Worm (Caenorhabditis elegans): Measurements from ENCODE around the gene ZK899.7.

Gene ZK899.7

DNA sequence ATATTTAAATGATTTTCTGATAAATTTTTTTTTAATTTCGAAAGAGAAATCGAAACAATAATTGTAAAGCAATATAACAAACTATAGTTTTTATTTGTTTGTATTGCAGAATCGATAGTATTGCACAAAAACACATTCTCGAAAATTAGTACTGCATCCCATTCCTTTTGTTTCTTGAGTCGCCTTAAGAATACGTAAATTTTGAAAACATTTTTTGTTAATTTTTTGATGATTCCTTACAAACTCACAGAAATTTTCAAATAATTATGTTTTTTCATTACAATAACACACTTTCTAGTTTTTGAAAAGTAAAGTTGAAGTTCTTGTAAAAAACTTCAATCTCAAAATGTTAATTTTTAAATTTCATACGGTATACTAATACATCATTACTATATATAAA is 36.9 kb upstream of the ZK899.7 start:
- TF ChIP-seq nhr-71 (tag; optimal IDR thresholded peaks at IDR 0.05) (no peak), efl-1 (optimal IDR thresholded peaks at IDR 0.05) (no peak), efl-1 (GFP tag; optimal IDR thresholded peaks at IDR 0.05 in 1 of 2) (peak in 1 of 2 experiments; percentile 55), fkh-8 (tag; optimal IDR thresholded peaks at IDR 0.05) (no peak)

DNA sequence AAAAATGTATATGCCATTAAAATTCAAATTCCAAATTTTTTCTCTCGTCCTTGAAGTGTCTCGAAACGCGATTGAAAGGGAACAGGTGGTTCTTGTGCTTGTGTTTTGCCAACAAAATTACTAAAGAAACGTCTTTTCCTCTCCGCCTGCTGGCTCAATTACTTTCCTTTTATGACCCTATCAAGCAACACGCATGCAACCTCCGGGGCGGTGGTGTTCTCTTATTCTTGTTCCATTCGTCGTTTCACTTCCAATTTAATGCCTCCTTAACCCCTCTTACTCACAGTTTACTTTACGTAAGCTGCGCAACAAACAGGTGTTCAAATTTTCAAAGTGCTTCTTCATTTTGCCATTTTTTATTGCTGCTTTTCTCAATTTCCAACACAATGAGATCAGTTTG is 34.5 kb upstream of the ZK899.7 start:
- no peak for TF ChIP-seq lsy-2 (tag; optimal IDR thresholded peaks at IDR 0.05)
- no peak for TF ChIP-seq nhr-11 (tag; optimal IDR thresholded peaks at IDR 0.05)
- TF ChIP-seq sup-37 (GFP tag; optimal IDR thresholded peaks at IDR 0.05) = no peak
- no peak for TF ChIP-seq efl-1 (optimal IDR thresholded peaks at IDR 0.05)
- TF ChIP-seq efl-1 (GFP tag; optimal IDR thresholded peaks at IDR 0.05 in 1 of 2) = peak in 1 of 2 experiments; percentile 14
- no peak for TF ChIP-seq aha-1 (tag; optimal IDR thresholded peaks at IDR 0.05)
- no peak for TF ChIP-seq nhr-77 (tag; optimal IDR thresholded peaks at IDR 0.05)

DNA sequence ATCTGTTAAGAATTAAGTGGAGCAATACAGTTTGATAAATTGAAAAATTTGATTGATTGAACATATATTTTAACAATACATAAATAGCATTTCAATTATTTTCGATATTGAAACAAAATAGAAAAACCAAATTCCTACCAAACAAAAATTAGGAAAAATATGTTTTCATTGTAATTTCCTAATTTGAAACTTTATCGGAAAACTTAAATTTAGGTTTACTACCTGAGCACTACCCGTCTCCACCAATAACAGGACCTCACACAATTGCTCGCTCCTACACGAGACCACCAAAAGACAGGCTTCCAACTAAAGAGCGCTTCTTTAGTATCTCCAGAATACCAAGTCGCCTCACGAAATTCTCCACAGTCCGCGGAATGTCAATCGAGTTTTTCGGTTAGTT is 27.5 kb upstream of the ZK899.7 start:
- no peak for TF ChIP-seq swsn-7 (tag; optimal IDR thresholded peaks at IDR 0.05)
- TF ChIP-seq ets-5 (GFP tag; IDR thresholded peaks at IDR 0.05) = no peak
- no peak for TF ChIP-seq C04F5.9 (tag; optimal IDR thresholded peaks at IDR 0.05)
- TF ChIP-seq nhr-237 (tag; optimal IDR thresholded peaks at IDR 0.05) = no peak
- TF ChIP-seq ztf-11 (tag; optimal IDR thresholded peaks at IDR 0.05) = no peak
- no peak for TF ChIP-seq jun-1 (tag; optimal IDR thresholded peaks at IDR 0.05)
- TF ChIP-seq egl-27 (tag; optimal IDR thresholded peaks at IDR 0.05) = no peak
- TF ChIP-seq vab-15 (tag; optimal IDR thresholded peaks at IDR 0.05) = no peak
- no peak for TF ChIP-seq unc-86 (tag; optimal IDR thresholded peaks at IDR 0.05)
- no peak for TF ChIP-seq nhr-28 (tag; optimal IDR thresholded peaks at IDR 0.05)
- no peak for TF ChIP-seq hlh-17 (GFP tag; optimal IDR thresholded peaks at IDR 0.05; ENCODE audit: borderline replicate concordance)
- no peak for TF ChIP-seq unc-30 (tag; optimal IDR thresholded peaks at IDR 0.05)

DNA sequence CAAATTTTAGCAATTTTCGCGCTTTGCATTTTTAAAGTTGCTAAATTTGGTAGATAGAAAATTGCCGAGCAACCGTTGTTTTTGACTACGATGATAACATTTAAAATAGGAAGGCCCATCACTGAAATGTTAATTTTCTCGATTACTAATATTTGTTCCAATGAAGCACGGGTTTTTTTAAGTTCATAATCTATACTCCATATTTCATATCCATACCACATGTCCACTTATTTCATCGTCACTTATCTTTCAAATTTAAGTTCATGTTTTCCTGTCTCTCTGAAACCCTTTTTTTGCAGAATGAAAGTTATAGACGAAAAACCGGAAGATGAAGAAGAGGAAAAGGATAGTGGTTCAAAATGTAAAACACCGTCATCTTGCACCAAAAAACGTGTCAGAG is 22.9 kb upstream of the ZK899.7 start, which contains the start of gene gap-2:
TSS of gene gap-2 (plus strand) at position 301 of the 400 bp plus-strand sequence.
- no peak for TF ChIP-seq unc-86 (tag; optimal IDR thresholded peaks at IDR 0.05)
- TF ChIP-seq sox-4 (tag; optimal IDR thresholded peaks at IDR 0.05) = no peak
- no peak for TF ChIP-seq zag-1 (tag; optimal IDR thresholded peaks at IDR 0.05)
- TF ChIP-seq fkh-10 (GFP tag; optimal IDR thresholded peaks at IDR 0.05) = no peak
- TF ChIP-seq hlh-4 (tag; optimal IDR thresholded peaks at IDR 0.05) = no peak
- no peak for TF ChIP-seq snu-23 (GFP tag; optimal IDR thresholded peaks at IDR 0.05)
- no peak for TF ChIP-seq nhr-77 (tag; optimal IDR thresholded peaks at IDR 0.05)
- no peak for TF ChIP-seq irx-1 (tag; optimal IDR thresholded peaks at IDR 0.05)
- TF ChIP-seq C16A3.4 (tag; optimal IDR thresholded peaks at IDR 0.05) = no peak
- TF ChIP-seq tbx-2 (tag; optimal IDR thresholded peaks at IDR 0.05) = no peak
- TF ChIP-seq sup-37 (GFP tag; optimal IDR thresholded peaks at IDR 0.05) = no peak
- no peak for TF ChIP-seq lin-39 (tag; optimal IDR thresholded peaks at IDR 0.05)
- no peak for TF ChIP-seq rnt-1 (tag; optimal IDR thresholded peaks at IDR 0.05)
- TF ChIP-seq blmp-1 (tag; optimal IDR thresholded peaks at IDR 0.05) = no peak
- no peak for TF ChIP-seq ceh-88 (GFP tag; IDR thresholded peaks at IDR 0.05)
- no peak for TF ChIP-seq F16B12.6 (tag; optimal IDR thresholded peaks at IDR 0.05)
- TF ChIP-seq ces-1 (GFP tag; optimal IDR thresholded peaks at IDR 0.05) = no peak
- TF ChIP-seq xbp-1 (tag; optimal IDR thresholded peaks at IDR 0.05) = no peak
- TF ChIP-seq sptf-1 (tag; optimal IDR thresholded peaks at IDR 0.05) = no peak

DNA sequence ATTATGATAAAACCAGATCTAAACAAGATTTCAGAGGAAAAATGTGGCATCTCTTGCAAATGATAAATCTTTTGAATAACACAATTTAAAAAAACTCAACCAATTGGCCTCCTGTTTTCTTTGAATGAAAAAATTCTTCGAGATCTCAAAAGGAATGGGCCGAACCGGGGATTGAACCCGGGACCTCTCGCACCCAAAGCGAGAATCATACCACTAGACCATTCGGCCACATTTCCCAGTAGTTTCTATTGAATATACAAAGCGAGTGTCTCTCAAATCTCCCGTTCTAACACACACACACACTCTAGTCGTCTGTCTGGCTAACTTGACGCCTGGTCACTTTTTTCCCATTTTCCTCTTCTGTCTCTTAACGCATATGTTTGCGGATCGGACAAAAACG is 18.3 kb upstream of the ZK899.7 start:
- TF ChIP-seq Y116A8C.19 (tag; optimal IDR thresholded peaks at IDR 0.05; ENCODE audit: borderline replicate concordance) (no peak), lin-39 (tag; optimal IDR thresholded peaks at IDR 0.05) (peak; percentile 32), nhr-11 (tag; optimal IDR thresholded peaks at IDR 0.05) (no peak), mep-1 (tag; optimal IDR thresholded peaks at IDR 0.05) (peak; percentile 75), tbx-2 (tag; optimal IDR thresholded peaks at IDR 0.05) (peak; percentile 71), unc-130 (tag; optimal IDR thresholded peaks at IDR 0.05) (no peak), ceh-90 (tag; optimal IDR thresholded peaks at IDR 0.05) (no peak), ceh-63 (GFP tag; optimal IDR thresholded peaks at IDR 0.05) (no peak), dsc-1 (tag; optimal IDR thresholded peaks at IDR 0.05) (peak; percentile 87), nhr-76 (tag; optimal IDR thresholded peaks at IDR 0.05) (peak; percentile 4), nhr-19 (GFP tag; conservative IDR thresholded peaks at IDR 0.05) (peak; percentile 70), lin-15B (tag; optimal IDR thresholded peaks at IDR 0.05) (no peak), ets-5 (GFP tag; IDR thresholded peaks at IDR 0.05) (no peak), tlp-1 (tag; optimal IDR thresholded peaks at IDR 0.05) (no peak), blmp-1 (tag; optimal IDR thresholded peaks at IDR 0.05) (peak; percentile 34), egl-27 (tag; optimal IDR thresholded peaks at IDR 0.05) (no peak), lin-13 (GFP tag; optimal IDR thresholded peaks at IDR 0.05) (peak; percentile 5), swsn-7 (tag; optimal IDR thresholded peaks at IDR 0.05) (peak; percentile 70), unc-86 (tag; optimal IDR thresholded peaks at IDR 0.05) (peak; percentile 21), fkh-8 (tag; optimal IDR thresholded peaks at IDR 0.05) (peak; percentile 33)

Data from whole organism, L1 larva.